Worm (Caenorhabditis elegans): Measurements from ENCODE around the gene ZK688.4.

ce11 chrIII:7858407-7859029 lies 36.3 kb upstream of the ZK688.4 start, which contains the start of the genes coq-5 and ufm-1:
- TF ChIP-seq lin-15B (tag; optimal IDR thresholded peaks at IDR 0.05) (no peak), fkh-10 (GFP tag; optimal IDR thresholded peaks at IDR 0.05) (no peak)
